Worm (Caenorhabditis elegans) whole organism, midembryonic: ENCODE data around the gene cyp-13A11.

ENCODE experiments used
- T22C8.4 ChIP-seq: fragments of 200-800 bp; sonication (Bioruptor generic); IDR thresholded peaks from 2 replicates; pipeline ENCODE4 v1.3.6; 2022; ENCODE audit warnings: missing genetic modification characterization, missing compliant biosample characterization
- flt-1 ChIP-seq: fragments of 200-800 bp; sonication (Bioruptor generic); IDR thresholded peaks from 2 replicates; pipeline ENCODE4 v1.3.6; 2022; ENCODE audit warnings: missing genetic modification characterization, missing compliant biosample characterization

DNA sequence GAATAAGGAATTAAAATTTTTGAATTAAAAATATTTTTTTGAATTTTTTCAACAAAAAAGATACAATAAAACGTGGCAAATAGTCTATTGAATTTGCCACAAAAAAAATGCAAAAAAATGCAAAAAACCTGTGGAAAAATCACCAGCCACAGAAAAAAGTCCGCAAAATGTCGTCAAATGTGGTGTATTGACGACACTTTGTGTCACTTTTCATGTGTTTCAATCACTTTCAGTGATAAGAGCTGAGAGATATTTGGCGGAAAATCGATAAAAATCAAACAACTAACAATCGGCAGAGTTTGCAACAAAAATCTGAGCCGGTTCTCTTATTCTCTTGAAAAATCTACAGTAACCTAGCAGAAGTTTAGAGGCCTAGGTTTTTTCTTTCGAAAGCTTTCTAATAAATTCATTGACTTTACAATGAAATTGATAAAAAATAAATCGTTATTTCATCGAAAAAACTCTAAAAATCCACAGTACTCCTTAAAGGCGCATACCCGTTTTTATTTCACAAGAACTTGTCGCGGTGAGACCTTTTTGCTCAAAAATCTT lies 48.9 kb upstream of the cyp-13A11 start:
- TF ChIP-seq T22C8.4 (GFP tag; lab: Robert Waterston, UW) (no peak), flt-1 (GFP tag; lab: Robert Waterston, UW) (no peak)
